Worm (Caenorhabditis elegans): ENCODE results near the gene F54D11.4.

Gene F54D11.4

DNA sequence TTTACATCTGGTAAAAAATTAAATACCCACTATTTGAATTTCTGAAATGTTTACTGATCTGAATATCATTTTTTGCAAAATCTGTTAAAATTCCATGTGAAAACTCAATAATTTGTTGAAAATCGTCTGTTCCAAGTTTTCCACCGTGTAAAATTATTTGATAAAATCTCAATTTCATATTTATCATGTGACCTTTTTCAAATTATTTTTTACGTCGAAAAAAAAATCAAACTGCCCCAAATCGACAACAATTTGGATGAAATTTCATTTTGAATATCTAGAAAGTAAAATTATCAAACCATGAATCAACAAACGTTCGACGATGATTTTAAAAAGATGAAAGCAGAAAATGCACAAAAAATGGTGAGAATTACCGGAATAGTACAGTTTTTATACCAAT is 39.2 kb downstream of the F54D11.4 start, which contains the start of gene F41F3.9:
F41F3.9 (plus strand) TSS at position 301 of the 400 bp plus-strand sequence.
- TF ChIP-seq K02D7.2 (tag; optimal IDR thresholded peaks at IDR 0.05) (no peak), sox-2 (GFP tag; IDR thresholded peaks at IDR 0.05) (no peak), unc-55 (GFP tag; optimal IDR thresholded peaks at IDR 0.05) (no peak), pqm-1 (tag; optimal IDR thresholded peaks at IDR 0.05) (no peak), ceh-6 (GFP tag; optimal IDR thresholded peaks at IDR 0.05) (no peak), ceh-9 (tag; optimal IDR thresholded peaks at IDR 0.05) (no peak), zip-5 (tag; optimal IDR thresholded peaks at IDR 0.05) (no peak), hlh-15 (tag; optimal IDR thresholded peaks at IDR 0.05) (no peak), pax-1 (tag; optimal IDR thresholded peaks at IDR 0.05) (no peak)

- no peak for TF ChIP-seq Y22D7AL.16 (tag; optimal IDR thresholded peaks at IDR 0.05)
- no peak for TF ChIP-seq ets-4 (tag; optimal IDR thresholded peaks at IDR 0.05)
- no peak for TF ChIP-seq elt-4 (tag; optimal IDR thresholded peaks at IDR 0.05)
- no peak for TF ChIP-seq hlh-13 (GFP tag; optimal IDR thresholded peaks at IDR 0.05)
- no peak for TF ChIP-seq che-1 (tag; optimal IDR thresholded peaks at IDR 0.05)
- TF ChIP-seq gmeb-2 (tag; optimal IDR thresholded peaks at IDR 0.05), result no peak
- TF ChIP-seq sox-2 (GFP tag; IDR thresholded peaks at IDR 0.05), result no peak
- TF ChIP-seq ref-2 (tag; optimal IDR thresholded peaks at IDR 0.05), result no peak
- TF ChIP-seq hlh-6 (tag; optimal IDR thresholded peaks at IDR 0.05), result no peak
- no peak for TF ChIP-seq madf-2 (tag; optimal IDR thresholded peaks at IDR 0.05)
- no peak for TF ChIP-seq mec-3 (tag; optimal IDR thresholded peaks at IDR 0.05; ENCODE audit: borderline replicate concordance)
Measured at ce11 chrV:4662400-4662799, 46.4 kb downstream of the F54D11.4 start, which contains the start of gene srx-74. Gene srx-74 (minus strand): TSS chrV:4662500.

ce11 chrV:4665651-4666050 is 49.7 kb downstream of the F54D11.4 start, which contains the start of gene srx-73:
Gene srx-73 (minus strand): TSS chrV:4665751.
- TF ChIP-seq pat-9 (tag; optimal IDR thresholded peaks at IDR 0.05) (no peak), unc-3 (GFP tag; conservative IDR thresholded peaks at IDR 0.05) (no peak), unc-3 (tag; optimal IDR thresholded peaks at IDR 0.05) (no peak), ceh-6 (GFP tag; optimal IDR thresholded peaks at IDR 0.05) (no peak), tbx-7 (tag; optimal IDR thresholded peaks at IDR 0.05) (no peak), rnt-1 (tag; optimal IDR thresholded peaks at IDR 0.05) (no peak), F13H6.1 (tag; optimal IDR thresholded peaks at IDR 0.05) (no peak)

DNA sequence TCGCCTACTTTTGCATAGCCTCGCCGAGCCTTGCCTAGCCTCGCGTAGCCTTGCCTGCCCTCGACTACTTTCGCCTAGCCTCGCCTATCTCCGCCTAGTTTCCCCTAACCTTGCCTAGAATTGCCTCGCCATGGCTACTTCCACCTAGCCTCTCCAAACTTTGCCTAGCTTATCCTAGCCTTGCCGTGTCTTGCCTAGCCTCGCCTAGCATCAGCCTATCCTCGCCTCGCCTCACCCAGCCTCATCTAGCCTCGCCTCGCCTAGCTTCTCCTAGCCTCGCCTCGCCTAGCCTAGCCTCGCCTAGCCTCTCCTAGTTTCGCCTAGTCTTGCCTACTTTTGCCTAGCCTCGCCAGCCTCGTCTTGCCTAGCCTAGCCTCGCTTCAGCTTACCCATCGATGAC is 51.1 kb downstream of the F54D11.4 start:
- TF ChIP-seq C38D4.7 (GFP tag; optimal IDR thresholded peaks at IDR 0.05), result no peak
- no peak for TF ChIP-seq C08G9.2 (tag; optimal IDR thresholded peaks at IDR 0.05)
- TF ChIP-seq fkh-10 (GFP tag; optimal IDR thresholded peaks at IDR 0.05), result no peak
- no peak for TF ChIP-seq unc-86 (tag; optimal IDR thresholded peaks at IDR 0.05)
- no peak for TF ChIP-seq dve-1 (tag; optimal IDR thresholded peaks at IDR 0.05)
- TF ChIP-seq pros-1 (tag; optimal IDR thresholded peaks at IDR 0.05), result no peak
- TF ChIP-seq K02D7.2 (tag; optimal IDR thresholded peaks at IDR 0.05), result no peak
- TF ChIP-seq hlh-6 (tag; optimal IDR thresholded peaks at IDR 0.05), result peak; percentile 43
- TF ChIP-seq elt-4 (tag; optimal IDR thresholded peaks at IDR 0.05), result peak; percentile 37
- no peak for TF ChIP-seq ceh-9 (tag; optimal IDR thresholded peaks at IDR 0.05)
- TF ChIP-seq unc-3 (GFP tag; conservative IDR thresholded peaks at IDR 0.05), result no peak
- no peak for TF ChIP-seq unc-3 (tag; optimal IDR thresholded peaks at IDR 0.05)
- peak; percentile 42 for TF ChIP-seq mec-3 (tag; optimal IDR thresholded peaks at IDR 0.05; ENCODE audit: borderline replicate concordance)

All from whole organism, late embryonic.